Worm (Caenorhabditis elegans) whole organism, young adult: Measurements from ENCODE around the gene nhr-90.

ENCODE experiments used
- C17E4.6 ChIP-seq: fragments of 200-800 bp; sonication (Bioruptor generic); IDR thresholded peaks from 2 replicates; pipeline ENCODE4 v1.3.6; 2022; ENCODE audit warnings: missing genetic modification reagents, missing genetic modification characterization, missing compliant biosample characterization
- F23B12.7 ChIP-seq: sonication (generic microtip); optimal IDR thresholded peaks from 2 replicates; lab custom pipeline; 2017; ENCODE audit warnings: missing genetic modification characterization, mild to moderate bottlenecking, missing compliant biosample characterization, antibody characterized with exemption, moderate library complexity; ENCODE audit not compliant: insufficient read depth
- F55B11.4 ChIP-seq: sonication (generic microtip); optimal IDR thresholded peaks from 2 replicates; lab custom pipeline; 2016; ENCODE audit warnings: missing compliant biosample characterization, missing genetic modification characterization, borderline replicate concordance; ENCODE audit not compliant: insufficient read depth
- F57A8.1 ChIP-seq: fragments of 200-800 bp; sonication (Bioruptor generic); optimal IDR thresholded peaks from 2 replicates; lab custom pipeline; 2018; ENCODE audit warnings: mild to moderate bottlenecking, missing genetic modification characterization, moderate library complexity, missing compliant biosample characterization
- F57C9.4 ChIP-seq: sonication (generic microtip); optimal IDR thresholded peaks from 2 replicates; lab custom pipeline; 2017; ENCODE audit warnings: mild to moderate bottlenecking, missing genetic modification characterization, missing compliant biosample characterization
- Y53F4B.3 ChIP-seq: fragments of 200-800 bp; sonication (Bioruptor generic); IDR thresholded peaks from 2 replicates; pipeline ENCODE4 v1.3.6; 2022; ENCODE audit warnings: missing genetic modification reagents, missing genetic modification characterization, missing compliant biosample characterization
- Y95B8A.8 ChIP-seq: fragments of 200-800 bp; sonication (Bioruptor generic); IDR thresholded peaks from 2 replicates; pipeline ENCODE4 v1.3.6; 2022; ENCODE audit warnings: missing genetic modification reagents, missing genetic modification characterization, missing compliant biosample characterization
- akir-1 ChIP-seq: fragments of 200-800 bp; sonication (Bioruptor generic); optimal IDR thresholded peaks from 2 replicates; lab custom pipeline; 2018; ENCODE audit warnings: mild to moderate bottlenecking, missing genetic modification characterization, moderate library complexity, missing compliant biosample characterization
- atf-7 ChIP-seq: sonication (generic microtip); optimal IDR thresholded peaks from 2 replicates; lab custom pipeline; 2017; ENCODE audit warnings: mild to moderate bottlenecking, missing genetic modification characterization, missing compliant biosample characterization
- athp-1 ChIP-seq: sonication (generic microtip); optimal IDR thresholded peaks from 2 replicates; lab custom pipeline; 2017; ENCODE audit warnings: mild to moderate bottlenecking, missing genetic modification characterization, missing compliant biosample characterization
- attf-5 ChIP-seq: fragments of 200-800 bp; sonication (Bioruptor generic); optimal IDR thresholded peaks from 2 replicates; lab custom pipeline; 2018; ENCODE audit warnings: mild to moderate bottlenecking, missing genetic modification characterization, missing compliant biosample characterization
- ccch-3 ChIP-seq: fragments of 200-800 bp; sonication (Bioruptor generic); optimal IDR thresholded peaks from 2 replicates; lab custom pipeline; 2018; ENCODE audit warnings: mild to moderate bottlenecking, missing genetic modification characterization, missing compliant biosample characterization
- cebp-2 ChIP-seq: fragments of 200-800 bp; sonication (Bioruptor generic); IDR thresholded peaks from 2 replicates; pipeline ENCODE4 v1.3.6; 2022; ENCODE audit warnings: missing genetic modification characterization, missing compliant biosample characterization
- ceh-100 ChIP-seq: fragments of 200-800 bp; sonication (Bioruptor generic); IDR thresholded peaks from 2 replicates; pipeline ENCODE4 v1.3.6; 2022; ENCODE audit warnings: missing genetic modification reagents, missing genetic modification characterization, missing compliant biosample characterization
- ceh-58 ChIP-seq: fragments of 200-800 bp; sonication (Bioruptor generic); IDR thresholded peaks from 2 replicates; pipeline ENCODE4 v1.3.6; 2022; ENCODE audit warnings: missing genetic modification characterization, missing compliant biosample characterization
- dpl-1 ChIP-seq: fragments of 150-350 bp; optimal IDR thresholded peaks from 2 replicates; lab custom pipeline; 2014; ENCODE audit warnings: missing biosample characterization, missing genetic modification reagents, missing genetic modification characterization
- efl-1 ChIP-seq: fragments of 150-350 bp; optimal IDR thresholded peaks from 2 replicates; lab custom pipeline; 2014; ENCODE audit warnings: missing biosample characterization, missing genetic modification reagents, missing genetic modification characterization
- egl-44 ChIP-seq: fragments of 200-800 bp; sonication (Bioruptor generic); IDR thresholded peaks from 2 replicates; pipeline ENCODE4 v1.3.6; 2022; ENCODE audit warnings: missing genetic modification reagents, missing genetic modification characterization, missing compliant biosample characterization
- egrh-3 ChIP-seq: fragments of 200-800 bp; sonication (Bioruptor generic); IDR thresholded peaks from 2 replicates; pipeline ENCODE4 v1.3.6; 2022; ENCODE audit warnings: missing genetic modification reagents, missing genetic modification characterization, missing compliant biosample characterization
- ekl-4 ChIP-seq: fragments of 200-800 bp; sonication (Bioruptor generic); IDR thresholded peaks from 2 replicates; pipeline ENCODE4 v1.3.6; 2022; ENCODE audit warnings: missing genetic modification reagents, missing genetic modification characterization, missing compliant biosample characterization
- hmg-20 ChIP-seq: fragments of 200-800 bp; sonication (Bioruptor generic); IDR thresholded peaks from 2 replicates; pipeline ENCODE4 v1.3.6; 2022; ENCODE audit warnings: missing genetic modification reagents, missing genetic modification characterization, missing compliant biosample characterization
- lag-1 ChIP-seq: fragments of 200-800 bp; sonication (Bioruptor generic); IDR thresholded peaks from 2 replicates; pipeline ENCODE4 v1.3.6; 2022; ENCODE audit warnings: missing genetic modification reagents, missing genetic modification characterization, missing compliant biosample characterization
- let-526 ChIP-seq: fragments of 200-800 bp; sonication (Bioruptor generic); IDR thresholded peaks from 2 replicates; pipeline ENCODE4 v1.3.6; 2022; ENCODE audit warnings: missing genetic modification reagents, missing genetic modification characterization, missing compliant biosample characterization
- madf-3 ChIP-seq: fragments of 200-800 bp; sonication (Bioruptor generic); IDR thresholded peaks from 2 replicates; pipeline ENCODE4 v1.3.6; 2022; ENCODE audit warnings: missing genetic modification reagents, missing genetic modification characterization, missing compliant biosample characterization
- madf-6 ChIP-seq: fragments of 200-800 bp; sonication (Bioruptor generic); IDR thresholded peaks from 2 replicates; pipeline ENCODE4 v1.3.6; 2022; ENCODE audit warnings: missing genetic modification reagents, missing genetic modification characterization, missing compliant biosample characterization
- madf-8 ChIP-seq: fragments of 200-800 bp; sonication (Bioruptor generic); conservative IDR thresholded peaks from 2 replicates; pipeline ENCODE4 v1.3.6; 2022; ENCODE audit warnings: missing genetic modification reagents, missing genetic modification characterization, missing compliant biosample characterization
- mel-28 ChIP-seq: sonication (generic microtip); optimal IDR thresholded peaks from 2 replicates; lab custom pipeline; 2016; ENCODE audit warnings: borderline replicate concordance, mild to moderate bottlenecking, missing genetic modification characterization, missing compliant biosample characterization
- nfya-1 ChIP-seq: sonication (generic microtip); optimal IDR thresholded peaks from 2 replicates; lab custom pipeline; 2017; ENCODE audit warnings: antibody characterized with exemption, missing compliant biosample characterization, missing genetic modification characterization, borderline replicate concordance; ENCODE audit not compliant: insufficient read depth
- nfyb-1 ChIP-seq: fragments of 200-800 bp; sonication (Bioruptor generic); IDR thresholded peaks from 2 replicates; pipeline ENCODE4 v1.3.6; 2022; ENCODE audit warnings: missing genetic modification reagents, missing genetic modification characterization, missing compliant biosample characterization
- nhr-80 ChIP-seq: sonication (generic microtip); optimal IDR thresholded peaks from 2 replicates; lab custom pipeline; 2016; ENCODE audit warnings: missing genetic modification characterization, missing compliant biosample characterization
- pbrm-1 ChIP-seq: fragments of 200-800 bp; sonication (Bioruptor generic); IDR thresholded peaks from 2 replicates; pipeline ENCODE4 v1.3.6; 2022; ENCODE audit warnings: missing genetic modification reagents, missing genetic modification characterization, missing compliant biosample characterization
- snpc-1.1 ChIP-seq: sonication (generic microtip); optimal IDR thresholded peaks from 2 replicates; lab custom pipeline; 2017; ENCODE audit warnings: missing genetic modification characterization, mild to moderate bottlenecking, missing compliant biosample characterization, antibody characterized with exemption, moderate library complexity, missing genotype, missing genetic modification reagents; ENCODE audit not compliant: insufficient read depth
- snpc-1.3 ChIP-seq: sonication (generic microtip); optimal IDR thresholded peaks from 2 replicates; lab custom pipeline; 2017; ENCODE audit warnings: missing genetic modification characterization, mild to moderate bottlenecking, missing compliant biosample characterization, antibody characterized with exemption, moderate library complexity, missing genotype, missing genetic modification reagents; ENCODE audit not compliant: insufficient read depth
- unc-130 ChIP-seq: sonication (generic microtip); optimal IDR thresholded peaks from 2 replicates; lab custom pipeline; 2016; ENCODE audit warnings: missing genetic modification reagents, missing genetic modification characterization, missing compliant biosample characterization
- unc-62 ChIP-seq: fragments of 150-350 bp; optimal IDR thresholded peaks from 2 replicates; lab custom pipeline; 2014; ENCODE audit warnings: missing biosample characterization, missing genetic modification reagents, missing genetic modification characterization
- zfh-2 ChIP-seq: fragments of 200-800 bp; sonication (Bioruptor generic); conservative IDR thresholded peaks from 2 replicates; pipeline ENCODE4 v1.3.6; 2022; ENCODE audit warnings: missing genetic modification reagents, missing genetic modification characterization, missing compliant biosample characterization
- ztf-18 ChIP-seq: sonication (generic microtip); optimal IDR thresholded peaks from 2 replicates; lab custom pipeline; 2016; ENCODE audit warnings: missing genotype, mild to moderate bottlenecking, missing genetic modification characterization, missing compliant biosample characterization
- ztf-26 ChIP-seq: sonication (generic microtip); optimal IDR thresholded peaks from 2 replicates; lab custom pipeline; 2017; ENCODE audit warnings: missing genetic modification characterization, missing compliant biosample characterization
- ztf-28 ChIP-seq: fragments of 200-800 bp; sonication (Bioruptor generic); IDR thresholded peaks from 2 replicates; pipeline ENCODE4 v1.3.6; 2022; ENCODE audit warnings: missing genetic modification reagents, missing genetic modification characterization, missing compliant biosample characterization
- ztf-3 ChIP-seq: fragments of 200-800 bp; sonication (Bioruptor generic); optimal IDR thresholded peaks from 2 replicates; lab custom pipeline; 2018; ENCODE audit warnings: mild to moderate bottlenecking, missing genetic modification characterization, missing compliant biosample characterization

Gene nhr-90

ce11 chrV:610217-610616 lies at the start of gene nhr-90:
Gene nhr-90 (plus strand): TSS chrV:610512.
- TF ChIP-seq ztf-3 (GFP tag; lab: Kevin White, UChicago) (no peak), cebp-2 (GFP tag; lab: Robert Waterston, UW) (no peak)

- no peak for TF ChIP-seq let-526 (GFP tag; lab: Robert Waterston, UW)
- no peak for TF ChIP-seq efl-1 (GFP tag; lab: Kevin White, UChicago)
- no peak for TF ChIP-seq F55B11.4
- TF ChIP-seq madf-6 (GFP tag; lab: Robert Waterston, UW), result no peak
- no peak for TF ChIP-seq lag-1
- TF ChIP-seq madf-3 (GFP tag; lab: Robert Waterston, UW), result no peak
- no peak for TF ChIP-seq ceh-58 (GFP tag; lab: Robert Waterston, UW)
- TF ChIP-seq atf-7 (tag; lab: Kevin White, UChicago), result no peak
- no peak for TF ChIP-seq athp-1
- TF ChIP-seq hmg-20 (GFP tag; lab: Robert Waterston, UW), result no peak
- TF ChIP-seq ccch-3 (GFP tag; lab: Kevin White, UChicago), result no peak
- TF ChIP-seq zfh-2 (GFP tag; lab: Robert Waterston, UW), result no peak
- no peak for TF ChIP-seq snpc-1.3
Observed at ce11 chrV:562834-563233, 47.5 kb upstream of the nhr-90 start, which contains the start of gene C14C6.2. Gene C14C6.2 (plus strand): TSS chrV:563134.

- TF ChIP-seq nfyb-1 (GFP tag; lab: Robert Waterston, UW) (no peak), ztf-28 (GFP tag; lab: Robert Waterston, UW) (no peak), F23B12.7 (tag; lab: Kevin White, UChicago) (no peak), egrh-3 (GFP tag; lab: Robert Waterston, UW) (no peak), Y53F4B.3 (no peak), Y95B8A.8 (no peak), F57C9.4 (tag; lab: Kevin White, UChicago) (no peak)
Observed at ce11 chrV:565984-566383, 44.3 kb upstream of the nhr-90 start, which contains the start of gene sri-73. Gene sri-73 (minus strand): TSS chrV:566084.

DNA sequence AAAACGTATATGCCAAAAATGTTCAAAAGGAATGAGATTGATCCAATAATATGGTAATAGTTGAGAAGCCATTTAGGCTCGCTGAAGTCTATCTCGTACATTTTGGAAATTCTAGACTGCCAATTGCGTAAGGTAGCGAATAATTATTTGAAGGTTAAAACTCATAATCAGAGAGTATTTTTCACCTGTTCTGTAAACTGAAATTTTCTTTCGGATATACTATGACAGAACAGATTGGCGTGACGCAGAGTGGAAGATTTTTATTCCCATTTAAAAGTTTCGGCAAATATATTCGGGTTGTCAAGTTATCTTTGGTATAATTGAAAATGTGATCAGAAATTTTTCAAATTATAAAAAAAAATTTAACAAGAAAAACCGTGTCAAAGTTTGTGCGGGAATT lies 42.2 kb upstream of the nhr-90 start, which contains the start of gene sri-72:
Gene sri-72, minus strand, starts transcription at position 101 of the 400 bp plus-strand sequence.
- no peak for TF ChIP-seq snpc-1.1
- no peak for TF ChIP-seq madf-6 (GFP tag; lab: Robert Waterston, UW)
- no peak for TF ChIP-seq madf-8
- no peak for TF ChIP-seq unc-62 (GFP tag; lab: Kevin White, UChicago)
- TF ChIP-seq F57A8.1 (GFP tag; lab: Kevin White, UChicago), result no peak

DNA sequence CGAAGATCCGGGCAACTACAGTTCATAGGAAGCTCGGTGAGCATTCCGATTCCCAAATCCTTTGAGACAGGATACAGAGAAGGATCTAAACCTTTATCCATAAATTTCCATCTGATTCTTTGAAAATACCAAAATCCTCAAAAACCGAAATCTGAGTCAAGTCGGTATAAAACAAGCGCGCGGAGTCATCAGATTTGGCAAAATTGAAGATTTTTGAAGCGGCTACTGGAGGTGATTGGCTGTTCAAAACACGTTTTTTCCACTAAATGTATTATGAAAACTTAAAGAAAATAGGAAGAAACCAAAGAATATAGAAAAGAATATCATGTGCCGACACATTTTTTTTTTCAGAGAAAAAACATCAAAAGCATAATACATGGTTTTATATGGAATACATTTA lies 35.7 kb upstream of the nhr-90 start, which contains the start of gene C14C6.13:
Gene C14C6.13, minus strand, starts transcription at position 101 of the 400 bp plus-strand sequence.
- TF ChIP-seq ceh-100 (GFP tag; lab: Robert Waterston, UW), result no peak
- no peak for TF ChIP-seq nhr-80 (tag; lab: Kevin White, UChicago)
- TF ChIP-seq akir-1 (GFP tag; lab: Kevin White, UChicago), result no peak
- no peak for TF ChIP-seq egl-44 (GFP tag; lab: Robert Waterston, UW)
- no peak for TF ChIP-seq nfya-1 (tag; lab: Kevin White, UChicago)
- no peak for TF ChIP-seq C17E4.6 (GFP tag; lab: Robert Waterston, UW)
- TF ChIP-seq athp-1, result no peak
- no peak for TF ChIP-seq ztf-26 (tag; lab: Kevin White, UChicago)
- no peak for TF ChIP-seq unc-130
- no peak for TF ChIP-seq pbrm-1 (GFP tag; lab: Robert Waterston, UW)
- TF ChIP-seq mel-28 (tag; lab: Kevin White, UChicago), result no peak
- TF ChIP-seq ztf-18 (tag; lab: Kevin White, UChicago), result no peak
- TF ChIP-seq attf-5 (GFP tag; lab: Kevin White, UChicago), result no peak
- no peak for TF ChIP-seq ekl-4 (GFP tag; lab: Robert Waterston, UW)
- TF ChIP-seq dpl-1 (GFP tag; lab: Kevin White, UChicago), result no peak
